Worm (Caenorhabditis elegans) whole organism, L3 larva: ENCODE measurements around the gene phf-31.
A peak's percentile ranks its signal among the peaks of the same experiment; 100 is the strongest.

Experiments used
- ama-1 ChIP-seq: fragments of 150-350 bp; optimal IDR thresholded peaks from 2 replicates; lab custom pipeline; 2018
- ceh-82 ChIP-seq: fragments of 150-350 bp; optimal IDR thresholded peaks from 2 replicates; lab custom pipeline; 2014; ENCODE audit warnings: missing biosample characterization, missing genetic modification characterization
- daf-12 ChIP-seq: fragments of 150-350 bp; optimal IDR thresholded peaks from 2 replicates; lab custom pipeline; 2014; ENCODE audit warnings: missing biosample characterization, missing genetic modification reagents, missing genetic modification characterization
- egl-5 ChIP-seq: fragments of 150-350 bp; optimal IDR thresholded peaks from 2 replicates; lab custom pipeline; 2017; ENCODE audit warnings: missing biosample characterization, missing genetic modification reagents, missing genetic modification characterization, inconsistent platforms
- elt-2 ChIP-seq: sonication (generic microtip); optimal IDR thresholded peaks from 2 replicates; lab custom pipeline; 2016; ENCODE audit warnings: missing genetic modification reagents, mild to moderate bottlenecking, missing genetic modification characterization, missing compliant biosample characterization
- fkh-10 ChIP-seq: sonication (generic microtip); optimal IDR thresholded peaks from 2 replicates; lab custom pipeline; 2017; ENCODE audit warnings: missing biosample characterization, missing genetic modification reagents, missing genetic modification characterization
- fos-1 ChIP-seq: fragments of 150-350 bp; optimal IDR thresholded peaks from 2 replicates; lab custom pipeline; 2014; ENCODE audit warnings: missing biosample characterization, missing genetic modification characterization
- lin-15B ChIP-seq: fragments of 150-350 bp; optimal IDR thresholded peaks from 2 replicates; lab custom pipeline; 2014; ENCODE audit warnings: missing biosample characterization, missing genetic modification characterization
- lsy-12 ChIP-seq: sonication (generic microtip); optimal IDR thresholded peaks from 2 replicates; lab custom pipeline; 2016; ENCODE audit warnings: mild to moderate bottlenecking, missing genetic modification characterization, missing compliant biosample characterization
- mdl-1 ChIP-seq: fragments of 150-350 bp; optimal IDR thresholded peaks from 2 replicates; lab custom pipeline; 2014; ENCODE audit warnings: missing biosample characterization, missing genetic modification characterization
- nfya-1 ChIP-seq: sonication (generic microtip); optimal IDR thresholded peaks from 2 replicates; lab custom pipeline; 2017; ENCODE audit warnings: missing genetic modification characterization, mild to moderate bottlenecking, missing compliant biosample characterization, antibody characterized with exemption, moderate library complexity; ENCODE audit not compliant: insufficient read depth
- nhr-12 ChIP-seq: fragments of 150-350 bp; optimal IDR thresholded peaks from 2 replicates; lab custom pipeline; 2014; ENCODE audit warnings: missing biosample characterization, missing genetic modification characterization
- nhr-23 ChIP-seq: fragments of 150-350 bp; optimal IDR thresholded peaks from 2 replicates; lab custom pipeline; 2014; ENCODE audit warnings: missing biosample characterization, missing genetic modification reagents, missing genetic modification characterization
- nhr-237 ChIP-seq: fragments of 150-350 bp; optimal IDR thresholded peaks from 2 replicates; lab custom pipeline; 2014; ENCODE audit warnings: missing biosample characterization, missing genetic modification characterization
- nhr-28 ChIP-seq: fragments of 150-350 bp; optimal IDR thresholded peaks from 2 replicates; lab custom pipeline; 2014; ENCODE audit warnings: missing biosample characterization, missing genetic modification characterization
- nhr-67 ChIP-seq: fragments of 150-350 bp; optimal IDR thresholded peaks from 2 replicates; lab custom pipeline; 2014; ENCODE audit warnings: missing biosample characterization, missing genetic modification characterization
- pqm-1 ChIP-seq: fragments of 150-350 bp; optimal IDR thresholded peaks from 2 replicates; lab custom pipeline; 2017; ENCODE audit warnings: missing biosample characterization, missing genetic modification characterization, inconsistent platforms
- sea-2 ChIP-seq: fragments of 150-350 bp; sonication (generic microtip); optimal IDR thresholded peaks from 4 replicates; lab custom pipeline; 2014; ENCODE audit warnings: missing biosample characterization, missing genetic modification reagents, missing genetic modification characterization
- unc-62 ChIP-seq: fragments of 150-350 bp; sonication (generic microtip); optimal IDR thresholded peaks from 4 replicates; lab custom pipeline; 2014; ENCODE audit warnings: missing biosample characterization, missing genetic modification reagents, missing genetic modification characterization

phf-31 gene

ce11 chrX:10721954-10722353 is 40.2 kb downstream of the phf-31 start, which contains the start of gene mbr-1:
mbr-1 (minus strand) TSS chrX:10722054.
- TF ChIP-seq nhr-23 (tag; lab: Kevin White, UChicago) (no peak), sea-2 (GFP tag; lab: Kevin White, UChicago) (no peak), mdl-1 (tag; lab: Kevin White, UChicago) (no peak), ceh-82 (tag; lab: Kevin White, UChicago) (no peak)
- TF ChIP-seq, all 47 proteins: peak for 0

DNA sequence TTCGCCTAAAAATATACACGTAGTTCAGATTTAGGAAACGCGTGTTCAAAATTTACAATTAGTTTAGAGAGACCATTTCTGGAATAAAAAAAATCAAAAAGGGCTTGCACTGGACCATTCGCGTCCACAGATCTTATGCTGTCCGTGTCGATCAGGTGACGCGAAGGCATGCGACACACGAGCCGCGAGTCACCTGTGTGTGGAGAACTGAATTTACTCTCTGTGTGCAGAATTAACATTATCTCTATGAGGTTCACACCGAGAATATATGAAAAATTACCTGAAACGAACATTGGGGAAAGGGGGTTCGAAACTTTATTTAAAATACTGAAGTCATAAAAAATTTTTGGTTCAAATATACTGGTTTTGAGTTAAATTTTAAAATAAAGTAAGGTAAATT is 45.9 kb downstream of the phf-31 start:
- TF ChIP-seq unc-62 (GFP tag; lab: Kevin White, UChicago) (no peak), nhr-67 (tag; lab: Kevin White, UChicago) (no peak), fos-1 (tag; lab: Kevin White, UChicago) (no peak), ama-1 (no peak), nhr-12 (tag; lab: Kevin White, UChicago) (no peak), lin-15B (no peak), nhr-237 (tag; lab: Kevin White, UChicago) (no peak), lsy-12 (tag; lab: Kevin White, UChicago) (no peak)

DNA sequence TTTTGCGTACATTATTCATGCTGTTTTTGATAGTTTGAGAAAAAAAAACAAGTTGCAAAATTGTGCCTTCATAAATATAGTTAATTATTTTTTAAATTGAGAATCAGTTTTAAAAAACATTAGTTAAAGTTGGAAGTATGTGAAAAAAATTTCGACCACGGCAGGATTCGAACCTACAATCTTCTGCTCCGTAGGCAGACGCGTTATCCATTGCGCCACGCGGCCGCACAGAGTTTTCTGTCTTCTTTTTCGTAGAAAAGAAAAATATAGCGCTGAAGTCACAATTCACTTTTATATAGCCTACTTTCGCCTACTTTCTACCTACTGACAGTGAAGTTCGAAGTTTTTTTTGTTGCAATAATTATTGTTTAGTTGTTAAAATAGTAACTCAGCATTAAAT is 50.0 kb downstream of the phf-31 start:
- TF ChIP-seq egl-5 (tag; lab: Kevin White, UChicago): no peak
- TF ChIP-seq fkh-10 (GFP tag; lab: Kevin White, UChicago): no peak
- peak; percentile 22 for TF ChIP-seq nfya-1 (tag; lab: Kevin White, UChicago)
- peak; percentile 46 for TF ChIP-seq elt-2 (tag; lab: Kevin White, UChicago)
- TF ChIP-seq daf-12 (tag; lab: Kevin White, UChicago): no peak
- TF ChIP-seq nhr-28 (tag; lab: Kevin White, UChicago): no peak
- no peak for TF ChIP-seq pqm-1 (tag; lab: Kevin White, UChicago)
